Fruit fly (Drosophila melanogaster) whole organism, pupa: ENCODE data around the gene MAPk-Ak2.

Experiments used
- CG13204 ChIP-seq: fragments of 200-800 bp; sonication (Bioruptor generic); optimal IDR thresholded peaks from 2 replicates; lab custom pipeline; 2018; ENCODE audit warnings: missing biosample characterization, mild to moderate bottlenecking, missing genetic modification characterization, moderate library complexity
- CG14655 ChIP-seq: fragments of 200-800 bp; sonication (Bioruptor generic); optimal IDR thresholded peaks from 3 replicates; lab custom pipeline; 2017; ENCODE audit warnings: mild to moderate bottlenecking, missing biosample characterization, missing genetic modification reagents, missing genetic modification characterization
- CG15710 ChIP-seq: fragments of 200-800 bp; sonication (Bioruptor generic); optimal IDR thresholded peaks from 2 replicates; lab custom pipeline; 2018; ENCODE audit warnings: missing biosample characterization, mild to moderate bottlenecking, missing genetic modification characterization, moderate library complexity
- CG32121 ChIP-seq: fragments of 200-800 bp; sonication (Bioruptor generic); IDR thresholded peaks from 2 replicates; pipeline ENCODE4 v1.3.6; 2022; ENCODE audit warnings: missing biosample characterization, missing genetic modification characterization
- CG34367 ChIP-seq: fragments of 200-800 bp; sonication (Bioruptor generic); optimal IDR thresholded peaks from 2 replicates; lab custom pipeline; 2018; ENCODE audit warnings: missing biosample characterization, mild to moderate bottlenecking, missing genetic modification characterization
- CG8159 ChIP-seq: fragments of 200-800 bp; sonication (Bioruptor generic); optimal IDR thresholded peaks from 3 replicates; lab custom pipeline; 2018; ENCODE audit warnings: missing biosample characterization, mild to moderate bottlenecking, missing genetic modification characterization, moderate library complexity
- D1 ChIP-seq: fragments of 200-800 bp; sonication (Bioruptor generic); optimal IDR thresholded peaks from 2 replicates; lab custom pipeline; 2018; ENCODE audit warnings: missing biosample characterization, mild to moderate bottlenecking, missing genetic modification characterization, moderate library complexity
- EcR ChIP-seq: fragments of 200-800 bp; sonication (Bioruptor generic); optimal IDR thresholded peaks from 3 replicates; lab custom pipeline; 2019; ENCODE audit warnings: missing biosample characterization, missing genetic modification characterization, mild to moderate bottlenecking, moderate library complexity, missing genetic modification reagents
- Pif1A ChIP-seq: fragments of 200-800 bp; sonication (Bioruptor generic); optimal IDR thresholded peaks from 3 replicates; lab custom pipeline; 2016; ENCODE audit warnings: missing biosample characterization, missing genetic modification characterization

- TF ChIP-seq EcR (GFP tag; lab: Kevin White, UChicago) (no peak), CG32121 (GFP tag; lab: Robert Waterston, UW) (no peak), CG34367 (tag; lab: Kevin White, UChicago) (no peak), CG8159 (tag; lab: Kevin White, UChicago) (no peak), CG13204 (GFP tag; lab: Kevin White, UChicago) (no peak), CG14655 (no peak), CG15710 (tag; lab: Kevin White, UChicago) (no peak), Pif1A (GFP tag; lab: Kevin White, UChicago) (no peak), D1 (tag; lab: Kevin White, UChicago) (no peak)
Measured at dm6 chrX:5766732-5767131, 2.7 kb upstream of the MAPk-Ak2 start.
